Worm (Caenorhabditis elegans): ENCODE measurements around the gene B0244.6.

The B0244.6 gene

ce11 chrIII:5714984-5715454, 22.8 kb upstream of the B0244.6 start:
- TF ChIP-seq tbx-2 (tag; optimal IDR thresholded peaks at IDR 0.05) = no peak
- peak; percentile 59 for TF ChIP-seq ama-1 (optimal IDR thresholded peaks at IDR 0.05)
- no peak for TF ChIP-seq elt-1 (tag; optimal IDR thresholded peaks at IDR 0.05)
- no peak for TF ChIP-seq ZK546.5 (tag; optimal IDR thresholded peaks at IDR 0.05)
- TF ChIP-seq ceh-9 (tag; optimal IDR thresholded peaks at IDR 0.05) = no peak
- TF ChIP-seq nhr-43 (tag; optimal IDR thresholded peaks at IDR 0.05; ENCODE audit: poor library complexity, severe bottlenecking) = peak; percentile 76
- TF ChIP-seq nhr-23 (tag; optimal IDR thresholded peaks at IDR 0.05) = no peak
- peak; percentile 55 for TF ChIP-seq ztf-4 (tag; optimal IDR thresholded peaks at IDR 0.05)

ce11 chrIII:5715467-5715866, 22.3 kb upstream of the B0244.6 start:
- TF ChIP-seq hmg-11 (tag; optimal IDR thresholded peaks at IDR 0.05) = peak; percentile 88
- TF ChIP-seq egl-5 (tag; optimal IDR thresholded peaks at IDR 0.05) = no peak
- TF ChIP-seq ama-1 (optimal IDR thresholded peaks at IDR 0.05) = peak; percentile 82
- TF ChIP-seq nhr-25 (tag; optimal IDR thresholded peaks at IDR 0.05) = peak; percentile 75
- peak; percentile 24 for TF ChIP-seq skn-1 (tag; optimal IDR thresholded peaks at IDR 0.05)
- TF ChIP-seq nhr-11 (tag; optimal IDR thresholded peaks at IDR 0.05) = no peak
- TF ChIP-seq ceh-28 (tag; optimal IDR thresholded peaks at IDR 0.05) = peak; percentile 65
- peak; percentile 29 for TF ChIP-seq R02D3.7 (tag; optimal IDR thresholded peaks at IDR 0.05)
- no peak for TF ChIP-seq nhr-12 (tag; optimal IDR thresholded peaks at IDR 0.05)
- no peak for TF ChIP-seq elt-1 (tag; optimal IDR thresholded peaks at IDR 0.05)
- TF ChIP-seq pha-4 (tag; optimal IDR thresholded peaks at IDR 0.05) = peak; percentile 78
- no peak for TF ChIP-seq ZK546.5 (tag; optimal IDR thresholded peaks at IDR 0.05)
- TF ChIP-seq lin-15B (tag; optimal IDR thresholded peaks at IDR 0.05) = peak; percentile 70
- TF ChIP-seq mml-1 (tag; optimal IDR thresholded peaks at IDR 0.05) = no peak
- TF ChIP-seq ceh-16 (tag; optimal IDR thresholded peaks at IDR 0.05) = no peak
- peak; percentile 63 for TF ChIP-seq elt-2 (tag; optimal IDR thresholded peaks at IDR 0.05)
- no peak for TF ChIP-seq nhr-28 (tag; optimal IDR thresholded peaks at IDR 0.05)
- no peak for TF ChIP-seq fkh-2 (tag; optimal IDR thresholded peaks at IDR 0.05)
- peak; percentile 63 for TF ChIP-seq nhr-23 (tag; optimal IDR thresholded peaks at IDR 0.05)
- peak; percentile 78 for TF ChIP-seq jun-1 (tag; optimal IDR thresholded peaks at IDR 0.05)
- TF ChIP-seq elt-3 (tag; optimal IDR thresholded peaks at IDR 0.05) = peak in 1 of 3 experiments; percentile 26
- TF ChIP-seq tbx-2 (tag; optimal IDR thresholded peaks at IDR 0.05) = no peak
- peak; percentile 89 for TF ChIP-seq snpc-4 (tag; optimal IDR thresholded peaks at IDR 0.05)
- TF ChIP-seq lin-39 (tag; optimal IDR thresholded peaks at IDR 0.05) = peak; percentile 88
- TF ChIP-seq unc-62 (GFP tag; optimal IDR thresholded peaks at IDR 0.05) = peak; percentile 34
- no peak for TF ChIP-seq sea-2 (GFP tag; optimal IDR thresholded peaks at IDR 0.05)
- TF ChIP-seq unc-39 (tag; optimal IDR thresholded peaks at IDR 0.05) = no peak
- no peak for TF ChIP-seq ceh-9 (tag; optimal IDR thresholded peaks at IDR 0.05)
- no peak for TF ChIP-seq nhr-76 (tag; optimal IDR thresholded peaks at IDR 0.05)
- no peak for TF ChIP-seq eor-1 (tag; optimal IDR thresholded peaks at IDR 0.05)
- no peak for TF ChIP-seq ztf-11 (tag; optimal IDR thresholded peaks at IDR 0.05)
- no peak for TF ChIP-seq nhr-77 (tag; optimal IDR thresholded peaks at IDR 0.05)
- peak; percentile 32 for TF ChIP-seq mdl-1 (tag; optimal IDR thresholded peaks at IDR 0.05)
- TF ChIP-seq nfya-1 (tag; optimal IDR thresholded peaks at IDR 0.05; ENCODE audit: insufficient read depth) = peak; percentile 90

- peak; percentile 77 for TF ChIP-seq ama-1 (optimal IDR thresholded peaks at IDR 0.05)
- TF ChIP-seq mdl-1 (tag; optimal IDR thresholded peaks at IDR 0.05) = no peak
- peak; percentile 18 for TF ChIP-seq lsy-12 (tag; optimal IDR thresholded peaks at IDR 0.05)
- TF ChIP-seq nhr-25 (tag; optimal IDR thresholded peaks at IDR 0.05) = no peak
- TF ChIP-seq elt-2 (tag; optimal IDR thresholded peaks at IDR 0.05) = peak; percentile 3
- no peak for TF ChIP-seq nhr-28 (tag; optimal IDR thresholded peaks at IDR 0.05)
Observed at ce11 chrIII:5717173-5717748, 20.5 kb upstream of the B0244.6 start.

DNA sequence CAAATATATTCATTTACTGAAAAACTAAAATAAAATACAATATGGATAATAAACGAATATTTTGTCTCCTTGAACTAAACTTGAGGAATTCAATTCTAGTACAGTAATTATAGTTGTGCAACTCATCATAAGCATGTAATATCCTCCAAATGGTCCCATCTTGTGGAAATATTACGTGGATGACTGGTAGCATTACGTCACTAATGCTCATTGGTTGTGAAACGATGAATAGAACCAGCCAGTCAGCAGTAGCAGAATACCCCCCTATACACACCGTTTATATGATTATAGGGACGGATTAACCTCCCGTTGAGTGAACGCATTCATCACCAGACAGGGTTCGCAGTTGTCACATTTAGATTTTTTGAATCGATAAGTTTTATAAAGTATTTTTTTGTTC, 19.4 kb upstream of the B0244.6 start:
- no peak for TF ChIP-seq nhr-67 (tag; optimal IDR thresholded peaks at IDR 0.05)
- TF ChIP-seq daf-12 (tag; optimal IDR thresholded peaks at IDR 0.05) = no peak
- no peak for TF ChIP-seq egl-5 (tag; optimal IDR thresholded peaks at IDR 0.05)
- TF ChIP-seq aly-2 (tag; optimal IDR thresholded peaks at IDR 0.05) = no peak
- TF ChIP-seq elt-2 (tag; optimal IDR thresholded peaks at IDR 0.05) = no peak
- TF ChIP-seq ceh-28 (tag; optimal IDR thresholded peaks at IDR 0.05) = no peak
- TF ChIP-seq sea-2 (GFP tag; optimal IDR thresholded peaks at IDR 0.05) = no peak
- TF ChIP-seq ceh-9 (tag; optimal IDR thresholded peaks at IDR 0.05) = no peak
- no peak for TF ChIP-seq nhr-12 (tag; optimal IDR thresholded peaks at IDR 0.05)
- TF ChIP-seq hmg-11 (tag; optimal IDR thresholded peaks at IDR 0.05) = no peak
- no peak for TF ChIP-seq nhr-11 (tag; optimal IDR thresholded peaks at IDR 0.05)
- no peak for TF ChIP-seq unc-62 (GFP tag; optimal IDR thresholded peaks at IDR 0.05)
- TF ChIP-seq egl-27 (tag; optimal IDR thresholded peaks at IDR 0.05) = no peak
- TF ChIP-seq jun-1 (tag; optimal IDR thresholded peaks at IDR 0.05) = no peak
- TF ChIP-seq elt-3 (tag; optimal IDR thresholded peaks at IDR 0.05) = no peak
- no peak for TF ChIP-seq zag-1 (tag; optimal IDR thresholded peaks at IDR 0.05)
- TF ChIP-seq nhr-28 (tag; optimal IDR thresholded peaks at IDR 0.05) = no peak
